Worm (Caenorhabditis elegans) whole organism, L1 larva: ENCODE results near the gene Y64G10A.1.

Source experiments
- C16A3.4 ChIP-seq: fragments of 150-350 bp; optimal IDR thresholded peaks from 2 replicates; lab custom pipeline; 2014; ENCODE audit warnings: missing biosample characterization, missing genetic modification characterization
- C34B4.2 ChIP-seq: sonication (generic microtip); optimal IDR thresholded peaks from 2 replicates; lab custom pipeline; 2017; ENCODE audit warnings: mild to moderate bottlenecking, missing genetic modification characterization, missing compliant biosample characterization
- Y116A8C.19 ChIP-seq: sonication (generic microtip); optimal IDR thresholded peaks from 2 replicates; lab custom pipeline; 2016; ENCODE audit warnings: missing compliant biosample characterization, missing genetic modification characterization, borderline replicate concordance
- aha-1 ChIP-seq: fragments of 150-350 bp; optimal IDR thresholded peaks from 2 replicates; lab custom pipeline; 2014; ENCODE audit warnings: missing biosample characterization, missing genetic modification characterization
- aly-2 ChIP-seq: fragments of 150-350 bp; optimal IDR thresholded peaks from 2 replicates; lab custom pipeline; 2014; ENCODE audit warnings: missing biosample characterization, missing genetic modification characterization
- ceh-8 ChIP-seq: fragments of 200-800 bp; sonication (Bioruptor generic); optimal IDR thresholded peaks from 2 replicates; lab custom pipeline; 2018; ENCODE audit warnings: mild to moderate bottlenecking, missing genetic modification characterization, moderate library complexity, missing compliant biosample characterization
- ceh-82 ChIP-seq, 3 experiments: fragments of 150-350 bp in 1 of 3; sonication (generic microtip) in 2 of 3; optimal IDR thresholded peaks; 2 replicates each; lab custom pipeline; 2014 to 2017; ENCODE audit warnings: missing biosample characterization in 3 of 3, missing genetic modification characterization in 3 of 3
- ceh-88 ChIP-seq: fragments of 200-800 bp; sonication (Bioruptor generic); IDR thresholded peaks from 2 replicates; pipeline ENCODE4 v1.3.6; 2022; ENCODE audit warnings: missing genetic modification characterization, missing compliant biosample characterization
- ceh-90 ChIP-seq: sonication (generic microtip); optimal IDR thresholded peaks from 2 replicates; lab custom pipeline; 2016; ENCODE audit warnings: missing genetic modification characterization, missing compliant biosample characterization
- efl-3 ChIP-seq: fragments of 200-800 bp; sonication (Bioruptor generic); optimal IDR thresholded peaks from 2 replicates; lab custom pipeline; 2018; ENCODE audit warnings: mild to moderate bottlenecking, missing genetic modification characterization, missing compliant biosample characterization
- elt-2 ChIP-seq: sonication (generic microtip); optimal IDR thresholded peaks from 2 replicates; lab custom pipeline; 2016; ENCODE audit warnings: missing genetic modification characterization, mild to moderate bottlenecking, inconsistent platforms, missing compliant biosample characterization, missing genetic modification reagents
- elt-3 ChIP-seq, 6 experiments: fragments of 150-350 bp in 1 of 6; sonication (generic microtip); optimal IDR thresholded peaks; 2 replicates each; lab custom pipeline; 2017 to 2018; ENCODE audit warnings: missing biosample characterization in 6 of 6, missing genetic modification characterization in 6 of 6, inconsistent platforms in 1 of 6
- fkh-4 ChIP-seq: sonication (generic microtip); optimal IDR thresholded peaks from 2 replicates; lab custom pipeline; 2016; ENCODE audit warnings: missing compliant biosample characterization, missing genetic modification characterization, borderline replicate concordance
- fkh-8 ChIP-seq: sonication (generic microtip); optimal IDR thresholded peaks from 2 replicates; lab custom pipeline; 2016; ENCODE audit warnings: mild to moderate bottlenecking, missing genetic modification characterization, missing compliant biosample characterization
- fos-1 ChIP-seq: fragments of 150-350 bp; optimal IDR thresholded peaks from 2 replicates; lab custom pipeline; 2014; ENCODE audit warnings: missing biosample characterization, missing genetic modification characterization
- grh-1 ChIP-seq: fragments of 200-800 bp; sonication (Bioruptor generic); IDR thresholded peaks from 2 replicates; pipeline ENCODE4 v1.3.6; 2022; ENCODE audit warnings: missing genetic modification reagents, missing genetic modification characterization, missing compliant biosample characterization
- hlh-4 ChIP-seq: sonication (generic microtip); optimal IDR thresholded peaks from 2 replicates; lab custom pipeline; 2016; ENCODE audit warnings: mild to moderate bottlenecking, missing genetic modification characterization, missing compliant biosample characterization
- hpl-2 ChIP-seq: fragments of 150-350 bp; optimal IDR thresholded peaks from 2 replicates; lab custom pipeline; 2014; ENCODE audit warnings: missing biosample characterization, missing genetic modification reagents, missing genetic modification characterization
- isw-1 ChIP-seq: fragments of 200-800 bp; sonication (Bioruptor generic); IDR thresholded peaks from 2 replicates; pipeline ENCODE4 v1.3.6; 2022; ENCODE audit warnings: missing genetic modification characterization, missing compliant biosample characterization
- jun-1 ChIP-seq: fragments of 150-350 bp; optimal IDR thresholded peaks from 2 replicates; lab custom pipeline; 2014; ENCODE audit warnings: missing biosample characterization, missing genetic modification reagents, missing genetic modification characterization
- lin-15B ChIP-seq: fragments of 150-350 bp; sonication (generic microtip); optimal IDR thresholded peaks from 3 replicates; lab custom pipeline; 2014; ENCODE audit warnings: missing biosample characterization, missing genetic modification characterization
- lin-39 ChIP-seq: fragments of 150-350 bp; optimal IDR thresholded peaks from 2 replicates; lab custom pipeline; 2014; ENCODE audit warnings: missing biosample characterization, missing genetic modification reagents, missing genetic modification characterization
- mab-9 ChIP-seq: fragments of 200-800 bp; sonication (Bioruptor generic); IDR thresholded peaks from 2 replicates; pipeline ENCODE4 v1.3.6; 2022; ENCODE audit warnings: missing genetic modification reagents, missing genetic modification characterization, missing compliant biosample characterization
- mef-2 ChIP-seq: fragments of 150-350 bp; optimal IDR thresholded peaks from 2 replicates; lab custom pipeline; 2014; ENCODE audit warnings: missing biosample characterization, missing genetic modification characterization
- nhr-12 ChIP-seq: sonication (generic microtip); optimal IDR thresholded peaks from 2 replicates; lab custom pipeline; 2017; ENCODE audit warnings: missing biosample characterization, missing genetic modification characterization
- nhr-19 ChIP-seq: fragments of 200-800 bp; sonication (Bioruptor generic); conservative IDR thresholded peaks from 2 replicates; pipeline ENCODE4 v1.3.6; 2022; ENCODE audit warnings: missing genetic modification characterization, missing compliant biosample characterization
- nhr-237 ChIP-seq: fragments of 150-350 bp; optimal IDR thresholded peaks from 2 replicates; lab custom pipeline; 2014; ENCODE audit warnings: missing biosample characterization, missing genetic modification characterization
- nhr-76 ChIP-seq: sonication (generic microtip); optimal IDR thresholded peaks from 2 replicates; lab custom pipeline; 2017; ENCODE audit warnings: missing biosample characterization, missing genetic modification characterization
- nhr-84 ChIP-seq: sonication (generic microtip); optimal IDR thresholded peaks from 2 replicates; lab custom pipeline; 2017; ENCODE audit warnings: missing biosample characterization, missing genetic modification characterization
- nhr-90 ChIP-seq: sonication (generic microtip); optimal IDR thresholded peaks from 2 replicates; lab custom pipeline; 2016; ENCODE audit warnings: mild to moderate bottlenecking, missing genetic modification characterization, missing compliant biosample characterization; ENCODE audit not compliant: poor library complexity
- pqm-1 ChIP-seq: sonication (generic microtip); optimal IDR thresholded peaks from 3 replicates; lab custom pipeline; 2017; ENCODE audit warnings: missing biosample characterization, missing genetic modification characterization
- snpc-4 ChIP-seq: fragments of 150-350 bp; optimal IDR thresholded peaks from 2 replicates; lab custom pipeline; 2014; ENCODE audit warnings: missing biosample characterization, missing genetic modification characterization
- snu-23 ChIP-seq: sonication (generic microtip); optimal IDR thresholded peaks from 2 replicates; lab custom pipeline; 2016; ENCODE audit warnings: missing genetic modification characterization, missing compliant biosample characterization
- sptf-1 ChIP-seq: fragments of 150-350 bp; optimal IDR thresholded peaks from 2 replicates; lab custom pipeline; 2014; ENCODE audit warnings: missing biosample characterization, missing genetic modification characterization
- sup-37 ChIP-seq: fragments of 200-800 bp; sonication (Bioruptor generic); optimal IDR thresholded peaks from 2 replicates; lab custom pipeline; 2018; ENCODE audit warnings: mild to moderate bottlenecking, missing genetic modification characterization, missing compliant biosample characterization
- tbx-2 ChIP-seq: sonication (generic microtip); optimal IDR thresholded peaks from 2 replicates; lab custom pipeline; 2016; ENCODE audit warnings: missing genetic modification characterization, missing compliant biosample characterization
- unc-130 ChIP-seq: fragments of 150-350 bp; optimal IDR thresholded peaks from 2 replicates; lab custom pipeline; 2017; ENCODE audit warnings: missing biosample characterization, missing genetic modification characterization, inconsistent platforms
- xbp-1 ChIP-seq: sonication (generic microtip); optimal IDR thresholded peaks from 2 replicates; lab custom pipeline; 2016; ENCODE audit warnings: missing genetic modification characterization, missing compliant biosample characterization
- zip-4 ChIP-seq: fragments of 200-800 bp; sonication (Bioruptor generic); optimal IDR thresholded peaks from 2 replicates; lab custom pipeline; 2018; ENCODE audit warnings: mild to moderate bottlenecking, missing genetic modification characterization, moderate library complexity, missing compliant biosample characterization
- ztf-11 ChIP-seq, 2 experiments: sonication (generic microtip); optimal IDR thresholded peaks; 2 replicates each; lab custom pipeline; 2016 to 2017; ENCODE audit warnings: missing genetic modification characterization in 2 of 2, missing biosample characterization in 1 of 2, missing compliant biosample characterization in 1 of 2
- ztf-4 ChIP-seq: fragments of 150-350 bp; optimal IDR thresholded peaks from 2 replicates; lab custom pipeline; 2014; ENCODE audit warnings: missing biosample characterization, missing genetic modification characterization

The Y64G10A.1 gene

ce11 chrIV:14219714-14220113 is 19.2 kb downstream of the Y64G10A.1 start, which contains the start of gene sqrd-1 (continued):
- TF ChIP-seq aha-1: peak; percentile 99
- no peak for TF ChIP-seq ceh-8
- TF ChIP-seq C16A3.4 (tag; lab: Kevin White, UChicago): no peak
- TF ChIP-seq snpc-4 (tag; lab: Kevin White, UChicago): no peak
- TF ChIP-seq efl-3 (GFP tag; lab: Kevin White, UChicago): no peak
- peak; percentile 42; the same call in 1 of the 2 replicates for TF ChIP-seq nhr-19 (GFP tag; lab: Robert Waterston, UW)
- TF ChIP-seq mef-2 (tag; lab: Kevin White, UChicago): no peak
- no peak for TF ChIP-seq isw-1 (GFP tag; lab: Robert Waterston, UW)
- TF ChIP-seq ceh-82 (tag; optimal IDR thresholded peaks at IDR 0.05; lab: Kevin White, UChicago): no peak
- no peak for TF ChIP-seq nhr-84 (tag; lab: Kevin White, UChicago)
- TF ChIP-seq C34B4.2 (tag; lab: Kevin White, UChicago): no peak
- TF ChIP-seq hlh-4 (tag; lab: Kevin White, UChicago): no peak
- peak; percentile 33 for TF ChIP-seq snu-23 (GFP tag; lab: Kevin White, UChicago)
- TF ChIP-seq Y116A8C.19: no peak
- TF ChIP-seq aly-2: no peak
- TF ChIP-seq mab-9: no peak
- TF ChIP-seq tbx-2 (tag; lab: Kevin White, UChicago): no peak
- TF ChIP-seq lin-39: no peak
- no peak for TF ChIP-seq ztf-4 (tag; lab: Kevin White, UChicago)
- TF ChIP-seq nhr-90 (tag; lab: Kevin White, UChicago): peak; percentile 9
- TF ChIP-seq nhr-237 (tag; lab: Kevin White, UChicago): no peak
- no peak for TF ChIP-seq sup-37 (GFP tag; lab: Kevin White, UChicago)
- no peak for TF ChIP-seq ceh-88 (GFP tag; lab: Robert Waterston, UW)
- no peak for TF ChIP-seq fkh-8 (tag; lab: Kevin White, UChicago)
- TF ChIP-seq lin-15B: no peak
- TF ChIP-seq pqm-1: no peak
- peak; percentile 17; the same call in 1 of the 2 replicates for TF ChIP-seq grh-1 (GFP tag; lab: Robert Waterston, UW)
- no peak for TF ChIP-seq nhr-76
- no peak for TF ChIP-seq fkh-4 (tag; lab: Kevin White, UChicago)

- TF ChIP-seq ztf-11 (tag; optimal IDR thresholded peaks at IDR 0.05; lab: Kevin White, UChicago) (no peak), nhr-19 (GFP tag; lab: Robert Waterston, UW) (no peak), lin-15B (no peak), fos-1 (tag; lab: Kevin White, UChicago) (no peak)
Observed at ce11 chrIV:14215777-14216176, 23.1 kb downstream of the Y64G10A.1 start.

- TF ChIP-seq xbp-1 (no peak), jun-1 (no peak), lin-15B (no peak), elt-2 (no peak), unc-130 (no peak), ceh-90 (tag; lab: Kevin White, UChicago) (no peak), fkh-4 (tag; lab: Kevin White, UChicago) (no peak), sptf-1 (tag; lab: Kevin White, UChicago) (no peak), fkh-8 (tag; lab: Kevin White, UChicago) (no peak), elt-3 (tag; optimal IDR thresholded peaks at IDR 0.05; lab: Kevin White, UChicago) (no peak), nhr-12 (tag; lab: Kevin White, UChicago) (no peak), zip-4 (GFP tag; lab: Kevin White, UChicago) (no peak), hpl-2 (GFP tag; lab: Kevin White, UChicago) (no peak)
Observed at ce11 chrIV:14203162-14203561, 35.7 kb downstream of the Y64G10A.1 start, which contains the start of gene F02H6.3. Gene F02H6.3, plus strand, starts transcription at chrIV:14203427.
